Fruit fly (Drosophila melanogaster) whole organism, wandering third instar larva: ENCODE results near the gene Noc2.

Experiments
- Abd-B ChIP-seq: fragments of >200 bp; optimal IDR thresholded peaks from 2 replicates; lab custom pipeline; 2017; ENCODE audit warnings: missing biosample characterization, missing genetic modification characterization
- CG32264 ChIP-seq: fragments of 200-800 bp; sonication (Bioruptor generic); optimal IDR thresholded peaks from 2 replicates; lab custom pipeline; 2016; ENCODE audit warnings: missing biosample characterization, missing genetic modification characterization
- CG9705 ChIP-seq: fragments of 200-800 bp; sonication (Bioruptor generic); optimal IDR thresholded peaks from 2 replicates; lab custom pipeline; 2018; ENCODE audit warnings: missing biosample characterization, mild to moderate bottlenecking, missing genetic modification characterization
- CrebA ChIP-seq: fragments of 200-800 bp; sonication (Bioruptor generic); optimal IDR thresholded peaks from 2 replicates; lab custom pipeline; 2016; ENCODE audit warnings: missing biosample characterization, mild to moderate bottlenecking, missing genetic modification characterization, borderline replicate concordance
- Dfd ChIP-seq: fragments of >200 bp; optimal IDR thresholded peaks from 2 replicates; lab custom pipeline; 2017; ENCODE audit warnings: missing biosample characterization, missing genetic modification characterization
- Dif ChIP-seq: fragments of 200-275, 200-300 bp; sonication (Bioruptor generic); optimal IDR thresholded peaks from 2 replicates; lab custom pipeline; 2018; ENCODE audit warnings: missing biosample characterization, missing genetic modification characterization; ENCODE audit not compliant: partially characterized antibody
- GATAd ChIP-seq: sonication (Bioruptor generic); optimal IDR thresholded peaks from 2 replicates; lab custom pipeline; 2016; ENCODE audit warnings: missing biosample characterization, missing genetic modification characterization
- HLH106 ChIP-seq: fragments of 200-800 bp; optimal IDR thresholded peaks from 3 replicates; lab custom pipeline; 2019; ENCODE audit warnings: missing biosample characterization, mild to moderate bottlenecking, missing genetic modification characterization, moderate library complexity
- Hnf4 ChIP-seq: fragments of 200-800 bp; sonication (Bioruptor generic); optimal IDR thresholded peaks from 2 replicates; lab custom pipeline; 2016; ENCODE audit warnings: missing biosample characterization, mild to moderate bottlenecking, missing genetic modification characterization
- Hr78 ChIP-seq: fragments of >200 bp; optimal IDR thresholded peaks from 2 replicates; lab custom pipeline; 2017; ENCODE audit warnings: missing biosample characterization, missing genetic modification characterization
- Hr83 ChIP-seq: fragments of 200-300 bp; sonication (Bioruptor generic); optimal IDR thresholded peaks from 2 replicates; lab custom pipeline; 2016; ENCODE audit warnings: missing biosample characterization, mild to moderate bottlenecking, missing genetic modification characterization, moderate library complexity; ENCODE audit not compliant: poor library complexity, severe bottlenecking
- Jra ChIP-seq: sonication (Bioruptor generic); optimal IDR thresholded peaks from 2 replicates; lab custom pipeline; 2016; ENCODE audit warnings: missing biosample characterization, missing genetic modification characterization
- Mio ChIP-seq: sonication (Bioruptor generic); optimal IDR thresholded peaks from 2 replicates; lab custom pipeline; 2016; ENCODE audit warnings: missing biosample characterization, missing genetic modification characterization
- Myc ChIP-seq: fragments of >200 bp; optimal IDR thresholded peaks from 2 replicates; lab custom pipeline; 2017
- N ChIP-seq: fragments of >200 bp; optimal IDR thresholded peaks from 2 replicates; lab custom pipeline; 2018; ENCODE audit warnings: missing biosample characterization, missing external identifiers, missing genetic modification characterization
- OdsH ChIP-seq: fragments of 200-800 bp; sonication (Bioruptor generic); optimal IDR thresholded peaks from 2 replicates; lab custom pipeline; 2016; ENCODE audit warnings: missing biosample characterization, mild to moderate bottlenecking, missing genetic modification characterization
- Rel ChIP-seq, 2 experiments: fragments of 200-800 bp; sonication (Bioruptor generic) in 1 of 2; optimal IDR thresholded peaks; 2 replicates in 1 of 2; 3 replicates in 1 of 2; lab custom pipeline; 2016 to 2019; ENCODE audit warnings: mild to moderate bottlenecking in 2 of 2, missing biosample characterization in 2 of 2, missing genetic modification characterization in 2 of 2, moderate library complexity in 1 of 2
- Sp1 ChIP-seq: fragments of 200-800 bp; sonication (Bioruptor generic); optimal IDR thresholded peaks from 3 replicates; lab custom pipeline; 2019; ENCODE audit warnings: missing biosample characterization, mild to moderate bottlenecking, missing genetic modification characterization, moderate library complexity
- Vsx2 ChIP-seq: fragments of 200-300, 225-300 bp; sonication (Bioruptor generic); optimal IDR thresholded peaks from 2 replicates; lab custom pipeline; 2018; ENCODE audit warnings: missing biosample characterization, missing genetic modification characterization; ENCODE audit not compliant: partially characterized antibody
- br ChIP-seq: fragments of 200-800 bp; sonication (Bioruptor generic); optimal IDR thresholded peaks from 2 replicates; lab custom pipeline; 2016; ENCODE audit warnings: missing biosample characterization, missing genetic modification characterization
- brk ChIP-seq: fragments of 200-800 bp; sonication (Bioruptor generic); optimal IDR thresholded peaks from 2 replicates; lab custom pipeline; 2016; ENCODE audit warnings: missing biosample characterization, mild to moderate bottlenecking, missing genetic modification characterization
- dl ChIP-seq, 2 experiments: fragments of 175-275, 200-275 bp in 1 of 2; fragments of 200-275 bp in 1 of 2; sonication (Bioruptor generic); optimal IDR thresholded peaks; lab custom pipeline; 2018; ENCODE audit warnings: mild to moderate bottlenecking in 2 of 2, missing biosample characterization in 2 of 2, missing genetic modification characterization in 2 of 2, moderate library complexity in 2 of 2; ENCODE audit not compliant: partially characterized antibody in 2 of 2, insufficient read depth in 1 of 2
- dmrt93B ChIP-seq: fragments of 200-800 bp; sonication (Bioruptor generic); optimal IDR thresholded peaks from 2 replicates; lab custom pipeline; 2018; ENCODE audit warnings: missing biosample characterization, mild to moderate bottlenecking, missing genetic modification characterization
- dsf ChIP-seq: sonication (Bioruptor generic); optimal IDR thresholded peaks from 2 replicates; lab custom pipeline; 2016; ENCODE audit warnings: missing biosample characterization, missing genetic modification characterization, borderline replicate concordance
- ey ChIP-seq: fragments of 200-800 bp; sonication (Bioruptor generic); optimal IDR thresholded peaks from 2 replicates; lab custom pipeline; 2016; ENCODE audit warnings: missing biosample characterization, missing genetic modification characterization
- foxo ChIP-seq, 2 experiments: fragments of 200-800 bp; sonication (Bioruptor generic); optimal IDR thresholded peaks; 2 replicates in 1 of 2; 3 replicates in 1 of 2; lab custom pipeline; 2016 to 2017; ENCODE audit warnings: missing biosample characterization in 2 of 2, missing genetic modification characterization in 2 of 2
- fru ChIP-seq: fragments of 200-800 bp; sonication (Bioruptor generic); optimal IDR thresholded peaks from 3 replicates; lab custom pipeline; 2016; ENCODE audit warnings: missing biosample characterization, mild to moderate bottlenecking, missing genetic modification characterization
- jim ChIP-seq: fragments of 175-275, 200-325 bp; sonication (Bioruptor generic); optimal IDR thresholded peaks from 2 replicates; lab custom pipeline; 2016; ENCODE audit warnings: missing biosample characterization, mild to moderate bottlenecking, missing genetic modification characterization
- pan ChIP-seq: fragments of >200 bp; optimal IDR thresholded peaks from 2 replicates; lab custom pipeline; 2017
- psq ChIP-seq: fragments of 200-800 bp; sonication (Bioruptor generic); optimal IDR thresholded peaks from 3 replicates; lab custom pipeline; 2017; ENCODE audit warnings: missing biosample characterization, mild to moderate bottlenecking, missing genetic modification characterization, moderate library complexity
- rgr ChIP-seq: fragments of 200-800 bp; sonication (Bioruptor generic); optimal IDR thresholded peaks from 3 replicates; lab custom pipeline; 2016; ENCODE audit warnings: missing biosample characterization, mild to moderate bottlenecking, missing genetic modification characterization
- sv ChIP-seq: fragments of 200-800 bp; sonication (Bioruptor generic); optimal IDR thresholded peaks from 3 replicates; lab custom pipeline; 2016; ENCODE audit warnings: missing biosample characterization, missing genetic modification characterization
- tai ChIP-seq: sonication (Bioruptor generic); optimal IDR thresholded peaks from 2 replicates; lab custom pipeline; 2016; ENCODE audit warnings: missing biosample characterization, missing genetic modification characterization
- woc ChIP-seq: sonication (Bioruptor generic); optimal IDR thresholded peaks from 2 replicates; lab custom pipeline; 2016; ENCODE audit warnings: missing biosample characterization, mild to moderate bottlenecking, missing genetic modification characterization

Noc2 gene

DNA sequence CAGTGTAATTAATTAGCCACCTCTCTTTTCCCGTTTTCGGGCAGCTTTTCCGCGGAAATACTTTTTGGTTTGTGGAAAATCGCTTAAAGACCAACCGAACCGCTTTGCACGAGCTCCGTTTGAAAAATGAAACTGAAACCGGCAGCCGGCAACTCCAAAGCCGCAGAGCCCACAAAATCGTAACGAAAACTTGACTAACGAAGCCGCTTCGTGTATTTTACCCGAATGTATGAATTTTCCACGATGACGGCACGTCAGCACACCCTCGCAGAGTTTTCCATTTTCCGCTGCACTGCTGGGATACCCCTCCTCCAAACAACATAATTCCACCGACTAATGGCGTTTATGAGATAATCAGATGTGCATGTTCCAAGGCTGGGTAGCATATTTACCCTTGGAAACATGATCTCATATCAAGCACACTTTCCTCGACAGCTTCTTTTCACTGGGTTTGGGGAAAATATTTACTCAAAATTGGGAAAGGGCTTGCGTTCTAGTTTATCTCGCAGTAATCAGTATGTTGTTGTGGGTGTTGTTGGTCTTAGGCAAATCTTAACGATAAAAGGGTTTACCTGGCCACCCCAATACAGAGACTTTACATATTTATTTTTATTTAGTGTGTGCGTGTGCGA is 35.3 kb downstream of the Noc2 start, which contains the start of gene Ret:
TSS of gene Ret (minus strand) at position 130 of the 632 bp plus-strand sequence.
- TF ChIP-seq N (GFP tag; lab: Kevin White, UChicago), result no peak
- TF ChIP-seq fru (GFP tag; lab: Kevin White, UChicago), result no peak
- TF ChIP-seq Mio (GFP tag; lab: Kevin White, UChicago), result no peak
- no peak for TF ChIP-seq Hnf4
- TF ChIP-seq Vsx2 (GFP tag; lab: Kevin White, UChicago), result no peak
- TF ChIP-seq GATAd, result no peak
- TF ChIP-seq Rel (GFP tag; optimal IDR thresholded peaks at IDR 0.05; lab: Kevin White, UChicago), result no peak
- no peak for TF ChIP-seq Rel (tag; optimal IDR thresholded peaks at IDR 0.05; lab: Kevin White, UChicago)
- TF ChIP-seq CG32264 (GFP tag; lab: Kevin White, UChicago), result no peak
- no peak for TF ChIP-seq pan (lab: Kevin White, UChicago)
- no peak for TF ChIP-seq Dfd (GFP tag; lab: Kevin White, UChicago)
- TF ChIP-seq Myc (lab: Kevin White, UChicago), result no peak
- no peak for TF ChIP-seq ey (GFP tag; lab: Kevin White, UChicago)

DNA sequence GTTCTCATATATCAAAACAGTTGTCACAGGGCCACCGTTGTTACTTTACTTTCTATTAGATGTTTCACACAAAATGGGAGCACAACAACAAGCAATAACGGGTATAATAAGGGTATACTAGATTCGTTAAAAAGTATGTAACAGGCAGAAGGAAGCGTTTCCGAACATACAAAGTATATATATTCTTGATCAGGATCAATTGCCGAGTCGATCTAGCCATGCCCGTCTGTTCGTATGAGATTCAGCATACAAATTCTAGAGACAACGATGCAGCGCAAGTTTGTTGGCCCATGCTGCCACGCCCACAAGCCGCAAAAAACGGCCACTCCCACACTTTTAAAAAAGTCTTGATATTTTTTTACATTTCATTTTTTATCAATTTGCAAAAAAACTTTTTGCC is 36.8 kb downstream of the Noc2 start, which contains the start of gene CG31624:
TSS of gene CG31624 (minus strand) at position 101 of the 400 bp plus-strand sequence.
- TF ChIP-seq Dfd (GFP tag; lab: Kevin White, UChicago) (peak; percentile 16), Hr83 (GFP tag; lab: Kevin White, UChicago) (no peak)

DNA sequence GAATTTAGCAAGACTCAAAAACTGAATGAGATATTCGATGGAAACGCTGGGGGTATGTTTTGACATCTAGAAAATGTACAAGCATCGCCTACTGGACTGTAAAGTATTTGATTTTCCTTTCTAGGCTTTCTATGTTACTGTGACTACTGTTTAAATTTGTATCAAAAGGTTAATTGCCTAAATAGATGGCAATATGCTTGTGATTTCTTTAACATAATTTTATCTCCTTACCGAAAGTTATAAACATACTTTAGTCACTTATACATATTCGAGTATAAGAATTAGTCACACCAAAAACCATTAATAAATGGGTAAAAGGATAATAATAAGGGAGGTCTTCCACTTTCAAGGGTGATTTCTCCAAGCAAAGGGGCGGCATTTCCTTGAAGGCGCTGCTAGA is 39.3 kb downstream of the Noc2 start, which contains the start of gene CG31988:
TSS of gene CG31988 (minus strand) at position 101 of the 400 bp plus-strand sequence.
- TF ChIP-seq jim (GFP tag; lab: Kevin White, UChicago) (no peak), GATAd (no peak), CG9705 (no peak), CrebA (GFP tag; lab: Kevin White, UChicago) (no peak), woc (GFP tag; lab: Kevin White, UChicago) (no peak), dl (GFP tag; optimal IDR thresholded peaks at IDR 0.05; lab: Kevin White, UChicago; ENCODE audit: insufficient read depth in 1 of 2, partially characterized antibody in 2 of 2) (no peak), br (GFP tag; lab: Kevin White, UChicago) (no peak), dmrt93B (GFP tag; lab: Kevin White, UChicago) (no peak), Hr83 (GFP tag; lab: Kevin White, UChicago) (no peak), ey (GFP tag; lab: Kevin White, UChicago) (no peak), foxo (GFP tag; optimal IDR thresholded peaks at IDR 0.05; lab: Kevin White, UChicago) (no peak), CG32264 (GFP tag; lab: Kevin White, UChicago) (no peak)

DNA sequence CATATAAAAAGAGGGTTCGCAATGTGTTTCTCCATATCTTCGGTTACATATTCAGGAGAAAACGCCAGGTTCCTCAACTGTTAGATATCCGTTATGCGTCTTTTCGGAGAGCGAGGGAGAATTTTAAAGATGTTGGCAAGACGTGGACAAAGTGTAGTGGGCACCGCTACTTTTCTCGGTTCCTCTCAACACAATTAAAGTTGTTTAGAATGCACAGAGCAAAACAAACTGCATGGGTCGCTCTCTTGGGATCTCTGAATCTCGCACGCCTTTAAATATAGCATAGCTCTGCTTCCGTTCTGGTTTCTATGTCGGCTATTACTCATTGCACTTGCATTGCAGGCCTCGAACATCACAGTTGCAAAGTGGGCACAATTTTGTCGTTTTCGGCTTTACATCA is 42.8 kb downstream of the Noc2 start, which contains the start of gene clumsy:
TSS of gene clumsy (plus strand) at position 301 of the 400 bp plus-strand sequence.
- TF ChIP-seq HLH106 (tag; lab: Kevin White, UChicago), result no peak
- no peak for TF ChIP-seq CG32264 (GFP tag; lab: Kevin White, UChicago)
- no peak for TF ChIP-seq dmrt93B (GFP tag; lab: Kevin White, UChicago)
- no peak for TF ChIP-seq dsf (GFP tag; lab: Kevin White, UChicago)
- no peak for TF ChIP-seq ey (GFP tag; lab: Kevin White, UChicago)
- no peak for TF ChIP-seq pan (lab: Kevin White, UChicago)
- TF ChIP-seq Mio (GFP tag; lab: Kevin White, UChicago), result no peak
- TF ChIP-seq Rel (GFP tag; optimal IDR thresholded peaks at IDR 0.05; lab: Kevin White, UChicago), result no peak
- no peak for TF ChIP-seq Rel (tag; optimal IDR thresholded peaks at IDR 0.05; lab: Kevin White, UChicago)

DNA sequence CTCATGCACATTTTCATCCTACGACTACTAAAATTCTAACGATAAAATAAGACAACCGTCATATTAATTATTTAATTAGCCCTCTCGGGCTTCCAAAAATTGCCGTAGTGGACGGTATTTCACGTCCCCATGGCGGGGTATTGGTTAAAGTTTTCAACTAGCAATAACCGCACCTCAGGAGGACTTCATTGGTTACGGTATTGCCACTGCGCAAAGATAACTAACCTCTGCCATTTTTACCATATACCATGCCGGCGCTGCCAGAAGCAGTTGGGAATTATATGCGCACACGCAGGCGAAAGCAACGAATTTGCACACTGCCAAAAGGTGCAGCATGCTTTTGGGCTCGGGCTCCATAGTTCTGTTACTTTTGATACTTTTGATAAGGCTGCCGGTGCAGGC is 51.5 kb downstream of the Noc2 start:
- peak; percentile 90 for TF ChIP-seq fru (GFP tag; lab: Kevin White, UChicago)
- TF ChIP-seq Dif (GFP tag; lab: Kevin White, UChicago), result peak; percentile 60
- TF ChIP-seq ey (GFP tag; lab: Kevin White, UChicago), result peak; percentile 65
- TF ChIP-seq Hnf4, result peak; percentile 93
- TF ChIP-seq pan (lab: Kevin White, UChicago), result no peak
- TF ChIP-seq Dfd (GFP tag; lab: Kevin White, UChicago), result no peak
- peak; percentile 65 for TF ChIP-seq OdsH
- no peak for TF ChIP-seq GATAd
- TF ChIP-seq dl (GFP tag; optimal IDR thresholded peaks at IDR 0.05; lab: Kevin White, UChicago; ENCODE audit: insufficient read depth in 1 of 2, partially characterized antibody in 2 of 2), result peak in 1 of 2 experiments; percentile 15
- no peak for TF ChIP-seq dsf (GFP tag; lab: Kevin White, UChicago)
- peak; percentile 13 for TF ChIP-seq sv (GFP tag; lab: Kevin White, UChicago)
- TF ChIP-seq psq, result peak; percentile 43
- TF ChIP-seq brk, result peak; percentile 49
- peak; percentile 66 for TF ChIP-seq br (GFP tag; lab: Kevin White, UChicago)
- TF ChIP-seq Sp1, result no peak
- peak; percentile 78 for TF ChIP-seq Vsx2 (GFP tag; lab: Kevin White, UChicago)
- TF ChIP-seq rgr (GFP tag; lab: Kevin White, UChicago), result peak; percentile 62
- no peak for TF ChIP-seq Hr78
- TF ChIP-seq CG9705, result no peak
- TF ChIP-seq tai (GFP tag; lab: Kevin White, UChicago), result peak; percentile 80
- no peak for TF ChIP-seq dmrt93B (GFP tag; lab: Kevin White, UChicago)
- TF ChIP-seq Jra (GFP tag; lab: Kevin White, UChicago), result peak; percentile 48
- peak; percentile 54 for TF ChIP-seq Myc (lab: Kevin White, UChicago)
- peak; percentile 2 for TF ChIP-seq N (GFP tag; lab: Kevin White, UChicago)
- no peak for TF ChIP-seq CG32264 (GFP tag; lab: Kevin White, UChicago)
- TF ChIP-seq Abd-B (GFP tag; lab: Kevin White, UChicago), result no peak
- peak; percentile 44 for TF ChIP-seq woc (GFP tag; lab: Kevin White, UChicago)
- peak; percentile 67 for TF ChIP-seq jim (GFP tag; lab: Kevin White, UChicago)
- TF ChIP-seq Mio (GFP tag; lab: Kevin White, UChicago), result peak; percentile 44
- TF ChIP-seq HLH106 (tag; lab: Kevin White, UChicago), result peak; percentile 46
